Worm (Caenorhabditis elegans) whole organism, late embryonic: ENCODE measurements around the gene R12C12.10.

Source experiments
- C38D4.7 ChIP-seq: fragments of 200-800 bp; sonication (Bioruptor generic); optimal IDR thresholded peaks from 2 replicates; lab custom pipeline; 2018; ENCODE audit warnings: mild to moderate bottlenecking, missing genetic modification characterization, moderate library complexity, missing compliant biosample characterization
- K02D7.2 ChIP-seq: sonication (generic microtip); optimal IDR thresholded peaks from 2 replicates; lab custom pipeline; 2017; ENCODE audit warnings: mild to moderate bottlenecking, missing genetic modification characterization, missing compliant biosample characterization
- T23F11.4 ChIP-seq: fragments of 200-800 bp; sonication (Bioruptor generic); optimal IDR thresholded peaks from 2 replicates; lab custom pipeline; 2018; ENCODE audit warnings: mild to moderate bottlenecking, missing genetic modification characterization, missing compliant biosample characterization
- ama-1 ChIP-seq: fragments of 150-350 bp; optimal IDR thresholded peaks from 2 replicates; lab custom pipeline; 2014
- ceh-24 ChIP-seq: sonication (generic microtip); optimal IDR thresholded peaks from 2 replicates; lab custom pipeline; 2016; ENCODE audit warnings: mild to moderate bottlenecking, missing genetic modification characterization, missing compliant biosample characterization
- ceh-30 ChIP-seq: fragments of 150-350 bp; optimal IDR thresholded peaks from 2 replicates; lab custom pipeline; 2014; ENCODE audit warnings: missing biosample characterization, missing genetic modification characterization
- ceh-31 ChIP-seq: sonication (generic microtip); optimal IDR thresholded peaks from 2 replicates; lab custom pipeline; 2016; ENCODE audit warnings: missing genetic modification characterization, missing compliant biosample characterization
- ceh-34 ChIP-seq: sonication (generic microtip); optimal IDR thresholded peaks from 2 replicates; lab custom pipeline; 2016; ENCODE audit warnings: mild to moderate bottlenecking, missing genetic modification characterization, missing compliant biosample characterization
- ceh-45 ChIP-seq: fragments of 200-800 bp; sonication (Bioruptor generic); IDR thresholded peaks from 2 replicates; pipeline ENCODE4 v1.3.6; 2022; ENCODE audit warnings: missing genetic modification reagents, missing genetic modification characterization, missing compliant biosample characterization
- ceh-48 ChIP-seq: sonication (generic microtip); optimal IDR thresholded peaks from 2 replicates; lab custom pipeline; 2016; ENCODE audit warnings: missing genetic modification characterization, inconsistent platforms, missing compliant biosample characterization
- ceh-9 ChIP-seq: sonication (generic microtip); optimal IDR thresholded peaks from 2 replicates; lab custom pipeline; 2016; ENCODE audit warnings: mild to moderate bottlenecking, missing genetic modification characterization, inconsistent platforms, missing compliant biosample characterization
- che-1 ChIP-seq: sonication (generic microtip); optimal IDR thresholded peaks from 2 replicates; lab custom pipeline; 2016; ENCODE audit warnings: mild to moderate bottlenecking, missing genetic modification characterization, missing compliant biosample characterization
- elt-2 ChIP-seq: sonication (generic microtip); optimal IDR thresholded peaks from 2 replicates; lab custom pipeline; 2016; ENCODE audit warnings: missing genetic modification reagents, missing genetic modification characterization, missing compliant biosample characterization
- ets-4 ChIP-seq: sonication (generic microtip); optimal IDR thresholded peaks from 2 replicates; lab custom pipeline; 2016; ENCODE audit warnings: missing genetic modification characterization, missing compliant biosample characterization
- eyg-1 ChIP-seq: sonication (generic microtip); optimal IDR thresholded peaks from 2 replicates; lab custom pipeline; 2016; ENCODE audit warnings: missing genotype, missing genetic modification characterization, missing compliant biosample characterization
- fax-1 ChIP-seq: sonication (generic microtip); optimal IDR thresholded peaks from 2 replicates; lab custom pipeline; 2016; ENCODE audit warnings: missing genotype, missing genetic modification characterization, missing compliant biosample characterization
- gmeb-2 ChIP-seq: sonication (generic microtip); optimal IDR thresholded peaks from 2 replicates; lab custom pipeline; 2016; ENCODE audit warnings: missing genetic modification characterization, inconsistent platforms, missing compliant biosample characterization
- hlh-6 ChIP-seq: sonication (generic microtip); optimal IDR thresholded peaks from 2 replicates; lab custom pipeline; 2016; ENCODE audit warnings: missing genotype, missing genetic modification characterization, missing compliant biosample characterization
- hlh-8 ChIP-seq: sonication (generic microtip); optimal IDR thresholded peaks from 2 replicates; lab custom pipeline; 2016; ENCODE audit warnings: missing genotype, missing genetic modification characterization, missing compliant biosample characterization
- lim-6 ChIP-seq: sonication (generic microtip); optimal IDR thresholded peaks from 2 replicates; lab custom pipeline; 2016; ENCODE audit warnings: missing genetic modification characterization, missing compliant biosample characterization
- mec-3 ChIP-seq: sonication (generic microtip); optimal IDR thresholded peaks from 2 replicates; lab custom pipeline; 2016; ENCODE audit warnings: borderline replicate concordance, missing genetic modification characterization, missing compliant biosample characterization
- nhr-11 ChIP-seq: fragments of 150-350 bp; optimal IDR thresholded peaks from 2 replicates; lab custom pipeline; 2014; ENCODE audit warnings: missing biosample characterization, missing genetic modification characterization
- odd-2 ChIP-seq: sonication (generic microtip); optimal IDR thresholded peaks from 2 replicates; lab custom pipeline; 2017; ENCODE audit warnings: antibody characterized with exemption, mild to moderate bottlenecking, missing genetic modification characterization, missing compliant biosample characterization
- pat-9 ChIP-seq: fragments of 200-800 bp; sonication (Bioruptor generic); optimal IDR thresholded peaks from 2 replicates; lab custom pipeline; 2018; ENCODE audit warnings: mild to moderate bottlenecking, missing genetic modification characterization, moderate library complexity, missing compliant biosample characterization
- pax-1 ChIP-seq: fragments of 150-350 bp; optimal IDR thresholded peaks from 2 replicates; lab custom pipeline; 2014; ENCODE audit warnings: missing biosample characterization, missing genetic modification characterization
- pqm-1 ChIP-seq: sonication (generic microtip); optimal IDR thresholded peaks from 2 replicates; lab custom pipeline; 2016; ENCODE audit warnings: missing genetic modification characterization, missing compliant biosample characterization
- pros-1 ChIP-seq: fragments of 150-350 bp; optimal IDR thresholded peaks from 2 replicates; lab custom pipeline; 2014; ENCODE audit warnings: missing biosample characterization, missing genetic modification reagents, missing genetic modification characterization
- sdc-2 ChIP-seq: sonication (generic microtip); optimal IDR thresholded peaks from 2 replicates; lab custom pipeline; 2016; ENCODE audit warnings: missing genotype, missing genetic modification characterization, missing compliant biosample characterization
- syd-9 ChIP-seq: sonication (generic microtip); optimal IDR thresholded peaks from 2 replicates; lab custom pipeline; 2016; ENCODE audit warnings: mild to moderate bottlenecking, missing genetic modification characterization, moderate library complexity, missing compliant biosample characterization
- tbx-2 ChIP-seq: sonication (generic microtip); optimal IDR thresholded peaks from 2 replicates; lab custom pipeline; 2016; ENCODE audit warnings: missing genetic modification characterization, missing compliant biosample characterization
- unc-3 ChIP-seq, 2 experiments: fragments of 200-800 bp in 1 of 2; sonication (Bioruptor generic) in 1 of 2; sonication (generic microtip) in 1 of 2; conservative IDR thresholded peaks in 1 of 2; optimal IDR thresholded peaks in 1 of 2; 2 replicates each; pipeline versions ENCODE4 v1.3.6 to Lab custom; 2016 to 2022; ENCODE audit warnings: missing compliant biosample characterization in 2 of 2, missing genetic modification characterization in 2 of 2, missing genetic modification reagents in 1 of 2

The R12C12.10 gene

DNA sequence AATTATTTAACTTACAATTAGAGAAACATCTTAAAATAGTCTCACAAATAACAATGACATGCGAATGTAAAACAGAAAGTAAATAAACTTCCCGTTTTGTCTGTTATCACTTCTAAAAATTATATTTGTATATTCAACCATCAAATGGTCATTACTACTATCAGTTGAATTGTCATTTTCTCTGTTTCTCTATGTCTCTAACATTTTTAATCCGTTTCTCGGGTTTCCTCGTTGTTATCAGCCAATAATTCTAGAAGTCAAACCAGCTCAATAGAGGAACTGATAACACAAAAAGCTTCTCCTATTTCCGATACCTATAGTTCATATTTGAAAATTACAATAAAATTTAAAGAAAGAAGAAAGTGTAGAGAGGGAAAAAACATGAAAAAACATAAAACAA is 16.4 kb downstream of the R12C12.10 start:
- TF ChIP-seq ceh-31 (tag; lab: Kevin White, UChicago): no peak
- TF ChIP-seq pax-1 (tag; lab: Kevin White, UChicago): no peak
- peak; percentile 94 for TF ChIP-seq elt-2 (tag; lab: Kevin White, UChicago)
- no peak for TF ChIP-seq C38D4.7
- TF ChIP-seq pqm-1 (tag; lab: Kevin White, UChicago): peak; percentile 81

DNA sequence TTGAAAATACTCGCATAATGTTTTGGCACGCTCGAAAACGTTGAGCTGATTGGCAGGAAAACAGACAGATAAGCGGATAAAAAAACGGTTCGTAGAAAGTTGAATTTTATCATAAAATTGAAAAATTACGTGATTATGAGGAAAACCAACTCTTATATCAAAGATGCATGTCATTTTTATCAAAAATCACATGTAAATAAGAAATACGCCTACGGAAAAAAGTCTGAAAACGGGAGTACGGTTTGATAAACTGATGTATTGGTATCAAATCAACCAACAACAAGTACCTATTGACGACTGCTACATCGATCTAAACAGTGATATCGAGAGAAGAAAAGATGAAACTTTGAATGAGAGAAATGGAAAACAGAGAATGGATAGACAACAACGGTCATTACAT is 17.4 kb downstream of the R12C12.10 start:
- TF ChIP-seq sdc-2 (tag; lab: Kevin White, UChicago): no peak
- TF ChIP-seq syd-9 (tag; lab: Kevin White, UChicago): no peak
- no peak for TF ChIP-seq hlh-6 (tag; lab: Kevin White, UChicago)
- TF ChIP-seq ama-1 (lab: Kevin White, UChicago): no peak
- no peak for TF ChIP-seq ceh-9 (tag; lab: Kevin White, UChicago)
- no peak for TF ChIP-seq pqm-1 (tag; lab: Kevin White, UChicago)
- TF ChIP-seq ceh-24: no peak
- TF ChIP-seq nhr-11 (tag; lab: Kevin White, UChicago): no peak
- no peak for TF ChIP-seq ceh-45 (GFP tag; lab: Robert Waterston, UW)
- TF ChIP-seq tbx-2: no peak
- no peak for TF ChIP-seq T23F11.4 (GFP tag; lab: Kevin White, UChicago)
- TF ChIP-seq gmeb-2 (tag; lab: Kevin White, UChicago): no peak
- no peak for TF ChIP-seq K02D7.2 (tag; lab: Kevin White, UChicago)
- TF ChIP-seq odd-2 (tag; lab: Kevin White, UChicago): no peak
- no peak for TF ChIP-seq unc-3 (GFP tag; conservative IDR thresholded peaks at IDR 0.05; lab: Robert Waterston, UW)
- no peak for TF ChIP-seq unc-3 (tag; optimal IDR thresholded peaks at IDR 0.05; lab: Kevin White, UChicago)
- no peak for TF ChIP-seq ceh-34 (tag; lab: Kevin White, UChicago)
- no peak for TF ChIP-seq mec-3 (tag; lab: Kevin White, UChicago)

DNA sequence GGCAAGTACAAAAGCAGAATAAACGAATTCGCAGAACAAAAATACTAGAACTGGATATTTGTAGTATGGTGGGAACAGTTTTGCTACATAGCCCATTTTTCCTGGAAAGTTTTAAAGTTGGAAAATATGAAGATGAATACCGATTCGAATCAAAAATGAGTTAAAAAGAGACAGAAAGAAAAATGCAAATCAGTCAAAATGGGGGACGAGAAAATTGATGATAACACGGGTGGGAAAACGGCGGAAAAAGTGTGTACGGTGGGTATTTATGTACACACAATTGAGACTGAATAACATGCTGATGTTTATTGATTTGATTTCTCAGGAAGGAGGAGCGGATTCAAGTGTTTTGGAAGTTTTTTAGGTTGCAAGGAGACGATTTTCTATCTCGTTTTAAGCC is 18.2 kb downstream of the R12C12.10 start, which contains the start of gene R12C12.9:
R12C12.9 (minus strand) TSS at position 101 of the 400 bp plus-strand sequence.
- no peak for TF ChIP-seq syd-9 (tag; lab: Kevin White, UChicago)
- no peak for TF ChIP-seq odd-2 (tag; lab: Kevin White, UChicago)
- no peak for TF ChIP-seq C38D4.7
- no peak for TF ChIP-seq pat-9
- TF ChIP-seq hlh-8 (tag; lab: Kevin White, UChicago): no peak
- no peak for TF ChIP-seq nhr-11 (tag; lab: Kevin White, UChicago)
- TF ChIP-seq pros-1: no peak
- no peak for TF ChIP-seq ceh-31 (tag; lab: Kevin White, UChicago)
- TF ChIP-seq ets-4 (tag; lab: Kevin White, UChicago): no peak

DNA sequence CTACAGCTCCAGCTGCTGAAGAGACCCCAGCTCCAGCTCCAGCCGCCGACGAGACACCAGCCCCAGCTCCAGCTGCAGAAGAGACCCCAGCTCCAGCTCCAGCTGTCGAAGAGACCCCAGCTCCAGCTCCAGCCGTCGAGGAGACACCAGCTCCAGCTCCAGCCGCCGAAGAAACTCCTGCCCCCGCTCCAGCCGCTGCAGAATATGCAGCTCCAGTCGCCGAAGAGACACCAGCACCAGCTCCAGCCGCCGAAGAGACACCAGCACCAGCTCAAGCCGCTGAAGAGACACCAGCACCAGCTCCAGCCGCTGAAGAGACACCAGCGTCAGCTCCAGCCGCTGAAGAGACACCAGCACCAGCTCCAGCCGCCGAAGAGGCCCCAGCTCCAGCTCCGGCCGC is 20.5 kb downstream of the R12C12.10 start:
- peak; percentile 2 for TF ChIP-seq che-1 (tag; lab: Kevin White, UChicago)
- TF ChIP-seq eyg-1 (tag; lab: Kevin White, UChicago): no peak

DNA sequence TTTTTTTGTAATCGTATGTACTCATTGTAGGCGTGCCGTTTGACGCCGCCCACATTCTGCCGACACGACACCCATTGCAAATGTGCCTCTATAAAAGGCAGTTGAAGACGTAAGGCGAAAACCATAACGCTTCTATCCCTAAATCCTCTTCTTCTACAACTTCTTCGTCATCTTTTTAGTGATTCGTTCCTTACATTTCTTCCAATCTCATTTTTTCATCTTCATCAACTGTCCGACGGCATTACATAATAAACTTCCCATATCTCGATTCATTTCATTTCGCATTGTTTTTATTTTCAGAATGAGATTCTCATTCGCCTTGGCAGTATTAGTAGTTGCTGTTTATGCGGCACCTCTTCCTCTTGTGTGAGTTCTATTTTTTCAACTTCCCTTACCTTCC is 22.7 kb downstream of the R12C12.10 start, which contains the start of gene ZK84.1:
ZK84.1 (plus strand) TSS at position 301 of the 400 bp plus-strand sequence.
- TF ChIP-seq ceh-30 (tag; lab: Kevin White, UChicago) (no peak), hlh-8 (tag; lab: Kevin White, UChicago) (no peak), fax-1 (tag; lab: Kevin White, UChicago) (no peak), ets-4 (tag; lab: Kevin White, UChicago) (no peak), ceh-48 (tag; lab: Kevin White, UChicago) (no peak), syd-9 (tag; lab: Kevin White, UChicago) (no peak), lim-6 (no peak)

DNA sequence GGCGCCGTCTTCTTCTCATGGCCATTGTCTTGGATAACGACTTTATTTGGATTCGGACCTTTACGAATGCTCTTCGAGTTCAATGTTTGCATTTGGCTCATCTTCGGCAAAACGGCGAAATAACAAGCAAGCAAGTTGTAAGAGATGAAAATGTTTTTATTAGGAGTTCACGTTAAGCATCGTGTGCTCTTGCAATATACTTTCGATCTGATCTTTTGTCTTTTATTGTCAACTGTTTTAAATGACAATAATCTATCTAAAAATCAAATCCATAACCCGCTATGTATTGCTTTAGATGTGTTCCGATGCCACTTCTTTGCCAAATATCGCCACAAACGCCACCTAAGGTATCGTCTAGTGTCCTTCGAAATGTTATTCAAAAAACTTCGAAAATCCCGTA is 26.7 kb downstream of the R12C12.10 start, which contains the start of gene ZK84.5:
ZK84.5 (minus strand) TSS at position 101 of the 400 bp plus-strand sequence.
- no peak for TF ChIP-seq hlh-6 (tag; lab: Kevin White, UChicago)
- TF ChIP-seq, all 69 proteins: peak for 0
